Fruit fly (Drosophila melanogaster) whole organism, embryonic: ENCODE data around the gene CG31609.

Experiments
- Abd-B ChIP-seq: fragments of 200-800 bp; sonication (Bioruptor generic); optimal IDR thresholded peaks from 2 replicates; lab custom pipeline; 2018; ENCODE audit warnings: missing biosample characterization, mild to moderate bottlenecking, missing genetic modification characterization, moderate library complexity
- Awh ChIP-seq: fragments of 200-800 bp; sonication (Bioruptor generic); IDR thresholded peaks from 2 replicates; pipeline ENCODE4, ENCODE4 v1.3.6; 2022; ENCODE audit warnings: missing biosample characterization, missing genetic modification characterization
- Bteb2 ChIP-seq: fragments of 200-800 bp; sonication (Bioruptor generic); optimal IDR thresholded peaks from 2 replicates; lab custom pipeline; 2016; ENCODE audit warnings: missing biosample characterization, missing genetic modification characterization
- C15 ChIP-seq: fragments of 200-800 bp; sonication (Bioruptor generic); IDR thresholded peaks from 3 replicates; pipeline ENCODE4 v1.3.6; 2022; ENCODE audit warnings: missing biosample characterization, missing genetic modification characterization
- CG10654 ChIP-seq: fragments of 200-800 bp; sonication (Bioruptor generic); optimal IDR thresholded peaks from 2 replicates; lab custom pipeline; 2016; ENCODE audit warnings: missing biosample characterization, missing genetic modification characterization
- CG12769 ChIP-seq: fragments of 200-800 bp; sonication (Bioruptor generic); optimal IDR thresholded peaks from 2 replicates; lab custom pipeline; 2019; ENCODE audit warnings: missing biosample characterization, mild to moderate bottlenecking, missing genetic modification characterization, moderate library complexity
- CG2129 ChIP-seq: fragments of 200-800 bp; sonication (Bioruptor generic); IDR thresholded peaks from 2 replicates; pipeline ENCODE4 v1.3.6; 2022; ENCODE audit warnings: missing biosample characterization, missing genetic modification characterization; ENCODE audit not compliant: partially characterized antibody
- CG2199 ChIP-seq: fragments of 200-800 bp; sonication (Bioruptor generic); IDR thresholded peaks from 3 replicates; pipeline ENCODE4 v1.3.6; 2022; ENCODE audit warnings: missing biosample characterization, missing genetic modification characterization
- CG2875 ChIP-seq: fragments of 200-800 bp; sonication (Bioruptor generic); optimal IDR thresholded peaks from 2 replicates; lab custom pipeline; 2017; ENCODE audit warnings: missing biosample characterization, mild to moderate bottlenecking, missing genetic modification characterization, missing genetic modification reagents
- CG3065 ChIP-seq: fragments of 200-800 bp; sonication (Bioruptor generic); optimal IDR thresholded peaks from 2 replicates; lab custom pipeline; 2016; ENCODE audit warnings: missing biosample characterization, missing genetic modification characterization
- CG34422 ChIP-seq: fragments of 200-800 bp; sonication (Bioruptor generic); IDR thresholded peaks from 3 replicates; pipeline ENCODE4 v1.3.6; 2022; ENCODE audit warnings: missing biosample characterization, missing genetic modification characterization
- CG4730 ChIP-seq: fragments of 200-800 bp; sonication (Bioruptor generic); IDR thresholded peaks from 2 replicates; pipeline ENCODE4 v1.3.6; 2022; ENCODE audit warnings: missing biosample characterization, missing genetic modification characterization
- CG4820 ChIP-seq: fragments of 200-800 bp; sonication (Bioruptor generic); optimal IDR thresholded peaks from 3 replicates; lab custom pipeline; 2016; ENCODE audit warnings: missing biosample characterization, missing genetic modification characterization
- CG6689 ChIP-seq: fragments of 200-800 bp; sonication (Bioruptor generic); IDR thresholded peaks from 2 replicates; pipeline ENCODE4 v1.3.6; 2022; ENCODE audit warnings: missing biosample characterization, missing genetic modification characterization
- CG7271 ChIP-seq: fragments of 200-800 bp; sonication (Bioruptor generic); optimal IDR thresholded peaks from 2 replicates; lab custom pipeline; 2018; ENCODE audit warnings: missing biosample characterization, mild to moderate bottlenecking, missing genetic modification characterization, moderate library complexity
- CG7928 ChIP-seq: fragments of 200-800 bp; sonication (Bioruptor generic); optimal IDR thresholded peaks from 2 replicates; lab custom pipeline; 2017; ENCODE audit warnings: missing biosample characterization, mild to moderate bottlenecking, missing genetic modification characterization
- CG8359 ChIP-seq: fragments of 200-800 bp; sonication (Bioruptor generic); optimal IDR thresholded peaks from 2 replicates; lab custom pipeline; 2017; ENCODE audit warnings: missing biosample characterization, mild to moderate bottlenecking, missing genetic modification characterization, borderline replicate concordance
- CG9817 ChIP-seq: fragments of 200-800 bp; sonication (Bioruptor generic); optimal IDR thresholded peaks from 2 replicates; lab custom pipeline; 2018; ENCODE audit warnings: missing biosample characterization, mild to moderate bottlenecking, missing genetic modification characterization, moderate library complexity
- CrebB ChIP-seq: fragments of 200-800 bp; sonication (Bioruptor generic); optimal IDR thresholded peaks from 3 replicates; lab custom pipeline; 2018; ENCODE audit warnings: missing biosample characterization, mild to moderate bottlenecking, missing genetic modification characterization
- Dek ChIP-seq: fragments of 200-800 bp; sonication (Bioruptor generic); optimal IDR thresholded peaks from 3 replicates; lab custom pipeline; 2019; ENCODE audit warnings: missing biosample characterization, mild to moderate bottlenecking, missing genetic modification characterization, moderate library complexity
- E2f1 ChIP-seq: fragments of 200-800 bp; sonication (Bioruptor generic); IDR thresholded peaks from 2 replicates; pipeline ENCODE4 v1.3.6; 2022; ENCODE audit warnings: missing biosample characterization, missing genetic modification characterization
- Fer1 ChIP-seq: fragments of 200-800 bp; sonication (Bioruptor generic); optimal IDR thresholded peaks from 2 replicates; lab custom pipeline; 2017; ENCODE audit warnings: missing biosample characterization, mild to moderate bottlenecking, missing genetic modification characterization
- HHEX ChIP-seq: fragments of 200-800 bp; sonication (Bioruptor generic); optimal IDR thresholded peaks from 3 replicates; lab custom pipeline; 2017; ENCODE audit warnings: missing biosample characterization, mild to moderate bottlenecking, missing genetic modification characterization, missing genetic modification reagents
- Hr3 ChIP-seq: fragments of 200-800 bp; sonication (Bioruptor generic); optimal IDR thresholded peaks from 3 replicates; lab custom pipeline; 2016; ENCODE audit warnings: missing biosample characterization, missing genetic modification characterization
- Hr51 ChIP-seq, 2 experiments: fragments of 200-800 bp; sonication (Bioruptor generic); optimal IDR thresholded peaks; 2 replicates in 1 of 2; 3 replicates in 1 of 2; lab custom pipeline; 2016 to 2018; ENCODE audit warnings: missing biosample characterization in 2 of 2, missing genetic modification characterization in 2 of 2, mild to moderate bottlenecking in 1 of 2, moderate library complexity in 1 of 2
- Lpt ChIP-seq: fragments of >200 bp; optimal IDR thresholded peaks from 2 replicates; lab custom pipeline; 2018; ENCODE audit warnings: missing biosample characterization, missing genetic modification characterization
- Med ChIP-seq: fragments of 200-800 bp; sonication (Bioruptor generic); peaks from one replicate; lab custom pipeline; 2016; ENCODE audit warnings: missing biosample characterization, missing genetic modification characterization, mild to moderate bottlenecking, inconsistent platforms, moderate library complexity
- NfI ChIP-seq: fragments of 200-800 bp; sonication (Bioruptor generic); optimal IDR thresholded peaks from 3 replicates; lab custom pipeline; 2018; ENCODE audit warnings: missing biosample characterization, mild to moderate bottlenecking, missing genetic modification characterization, moderate library complexity
- Oli ChIP-seq: fragments of 200-800 bp; sonication (Bioruptor generic); optimal IDR thresholded peaks from 2 replicates; lab custom pipeline; 2018; ENCODE audit warnings: missing biosample characterization, mild to moderate bottlenecking, missing genetic modification characterization, moderate library complexity
- ab ChIP-seq: fragments of 200-800 bp; sonication (Bioruptor generic); optimal IDR thresholded peaks from 2 replicates; lab custom pipeline; 2016; ENCODE audit warnings: missing biosample characterization, missing genetic modification characterization
- abd-A ChIP-seq: fragments of 200-800 bp; sonication (Bioruptor generic); optimal IDR thresholded peaks from 3 replicates; lab custom pipeline; 2019; ENCODE audit warnings: missing biosample characterization, mild to moderate bottlenecking, missing genetic modification characterization, moderate library complexity
- crol ChIP-seq: fragments of 200-800 bp; sonication (Bioruptor generic); IDR thresholded peaks from 2 replicates; pipeline ENCODE4 v1.3.6; 2022; ENCODE audit warnings: missing biosample characterization, missing genetic modification characterization
- da ChIP-seq: fragments of 200-800 bp; sonication (Bioruptor generic); optimal IDR thresholded peaks from 2 replicates; lab custom pipeline; 2016; ENCODE audit warnings: missing biosample characterization, missing genetic modification characterization
- emc ChIP-seq: fragments of 200-800 bp; sonication (Bioruptor generic); optimal IDR thresholded peaks from 2 replicates; lab custom pipeline; 2016; ENCODE audit warnings: missing biosample characterization, missing genetic modification characterization
- esg ChIP-seq: fragments of 200-800 bp; sonication (Bioruptor generic); conservative IDR thresholded peaks from 2 replicates; pipeline ENCODE4 v1.3.6; 2022; ENCODE audit warnings: missing biosample characterization, missing genetic modification characterization
- eyg ChIP-seq: fragments of 200-800 bp; sonication (Bioruptor generic); optimal IDR thresholded peaks from 3 replicates; lab custom pipeline; 2016; ENCODE audit warnings: missing biosample characterization, missing genetic modification characterization
- gcm2 ChIP-seq: fragments of 200-800 bp; sonication (Bioruptor generic); optimal IDR thresholded peaks from 2 replicates; lab custom pipeline; 2016; ENCODE audit warnings: missing biosample characterization, missing genetic modification characterization
- grn ChIP-seq: fragments of 200-800 bp; sonication (Bioruptor generic); optimal IDR thresholded peaks from 3 replicates; lab custom pipeline; 2017; ENCODE audit warnings: missing biosample characterization, missing genetic modification characterization
- klu ChIP-seq: fragments of 200-800 bp; sonication (Bioruptor generic); IDR thresholded peaks from 2 replicates; pipeline ENCODE4 v1.3.6; 2022; ENCODE audit warnings: missing biosample characterization, missing genetic modification characterization
- mirr ChIP-seq: fragments of 200-800 bp; sonication (Bioruptor generic); optimal IDR thresholded peaks from 3 replicates; lab custom pipeline; 2018; ENCODE audit warnings: missing biosample characterization, mild to moderate bottlenecking, missing genetic modification characterization
- prd ChIP-seq, 3 experiments: fragments of >200 bp in 2 of 3; fragments of 200-800 bp in 1 of 3; sonication (Bioruptor generic) in 1 of 3; optimal IDR thresholded peaks in 2 of 3; IDR thresholded peaks in 1 of 3; 2 replicates in 2 of 3; 3 replicates in 1 of 3; pipeline versions ENCODE4 v1.3.6 to Lab custom; 2017 to 2022; ENCODE audit warnings: missing biosample characterization in 1 of 3, missing genetic modification characterization in 1 of 3
- psq ChIP-seq: fragments of 200-800 bp; sonication (Bioruptor generic); optimal IDR thresholded peaks from 2 replicates; lab custom pipeline; 2017; ENCODE audit warnings: missing biosample characterization, missing genetic modification characterization
- rib ChIP-seq: fragments of 200-800 bp; sonication (Bioruptor generic); IDR thresholded peaks from 2 replicates; pipeline ENCODE4 v1.3.6; 2022; ENCODE audit warnings: missing biosample characterization, missing genetic modification characterization
- sd ChIP-seq: fragments of 200-800 bp; sonication (Bioruptor generic); optimal IDR thresholded peaks from 3 replicates; lab custom pipeline; 2018; ENCODE audit warnings: missing biosample characterization, mild to moderate bottlenecking, missing genetic modification characterization, moderate library complexity
- sqz ChIP-seq: fragments of 200-800 bp; sonication (Bioruptor generic); optimal IDR thresholded peaks from 3 replicates; lab custom pipeline; 2018; ENCODE audit warnings: missing biosample characterization, mild to moderate bottlenecking, missing genetic modification characterization
- sr ChIP-seq: fragments of 200-800 bp; sonication (Bioruptor generic); IDR thresholded peaks from 3 replicates; pipeline ENCODE4 v1.3.6; 2022; ENCODE audit warnings: missing biosample characterization, missing genetic modification characterization
- yki ChIP-seq: fragments of >200 bp; optimal IDR thresholded peaks from 3 replicates; lab custom pipeline; 2018

Gene CG31609

DNA sequence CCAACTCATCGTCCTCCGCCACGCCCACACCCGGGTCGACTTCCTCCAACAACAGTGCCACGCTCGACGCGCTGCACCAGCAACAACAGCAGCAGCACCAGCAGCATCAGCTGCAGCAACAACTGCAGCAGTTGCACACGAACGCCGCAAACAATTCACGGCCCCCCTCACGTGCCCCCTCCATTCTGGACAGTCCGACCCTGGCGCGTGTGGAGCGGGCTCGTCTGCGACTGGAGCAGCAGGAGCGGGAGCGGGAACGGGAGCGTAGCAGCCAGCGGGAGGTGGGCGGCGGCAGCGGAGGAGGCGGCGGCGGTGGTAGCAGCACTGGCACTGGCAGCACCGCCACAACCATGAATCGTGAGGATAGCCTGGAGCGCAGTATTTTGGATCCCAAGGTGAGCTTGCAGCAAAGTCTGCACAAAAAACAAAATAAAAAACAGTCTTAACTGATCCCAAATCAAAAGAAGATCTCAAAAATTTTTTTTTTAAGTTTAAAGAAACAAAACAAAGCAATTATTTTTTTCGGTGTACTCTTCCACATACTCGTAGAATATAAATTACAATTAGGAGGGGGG, 29.8 kb downstream of the CG31609 start (continued):
- TF ChIP-seq Med (peak; percentile 69), esg (GFP tag; lab: Robert Waterston, UW) (0 out of 2 replicates have a peak, but pooled peaks have one; percentile 14), NfI (GFP tag; lab: Kevin White, UChicago) (no peak), prd (optimal IDR thresholded peaks at IDR 0.05; lab: Kevin White, UChicago) (no peak), prd (GFP tag; IDR thresholded peaks at IDR 0.05; lab: Robert Waterston, UW) (0 out of 3 replicates have a peak, but pooled peaks have one; percentile 5), Bteb2 (GFP tag; lab: Kevin White, UChicago) (no peak), CG2875 (GFP tag; lab: Kevin White, UChicago) (no peak)

DNA sequence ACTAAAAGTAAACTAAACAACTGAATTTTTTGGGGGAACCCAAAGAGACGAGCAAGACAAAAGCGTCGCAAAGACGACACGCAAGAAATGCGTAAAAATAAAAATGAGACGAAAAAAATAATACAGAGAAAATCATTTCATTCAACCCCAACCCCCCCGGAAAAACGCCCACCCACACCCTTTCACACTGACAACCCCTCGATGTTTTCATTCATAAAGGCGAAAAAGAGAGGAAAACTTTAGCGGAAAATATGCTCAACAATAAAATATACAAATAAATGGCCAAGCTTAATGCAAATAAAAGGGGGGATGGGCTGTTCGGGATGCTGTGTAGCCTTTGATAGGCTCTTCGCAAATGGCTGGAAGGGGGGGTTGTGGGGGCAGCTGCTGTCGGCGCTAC, 33.6 kb downstream of the CG31609 start:
- no peak for TF ChIP-seq CG8359 (GFP tag; lab: Kevin White, UChicago)
- TF ChIP-seq sd (tag; lab: Kevin White, UChicago), result peak; percentile 15
- TF ChIP-seq crol (GFP tag; lab: Robert Waterston, UW), result peak; percentile 66; the same call in 1 of the 2 replicates
- TF ChIP-seq rib (GFP tag; lab: Robert Waterston, UW), result no peak
- no peak for TF ChIP-seq mirr (GFP tag; lab: Kevin White, UChicago)
- 0 out of 3 replicates have a peak, but pooled peaks have one; percentile 11 for TF ChIP-seq CG2199 (GFP tag; lab: Robert Waterston, UW)
- TF ChIP-seq CG12769, result peak; percentile 22
- peak; percentile 26 for TF ChIP-seq sqz (GFP tag; lab: Kevin White, UChicago)
- TF ChIP-seq sr, result peak; percentile 84
- peak; percentile 92 for TF ChIP-seq abd-A

DNA sequence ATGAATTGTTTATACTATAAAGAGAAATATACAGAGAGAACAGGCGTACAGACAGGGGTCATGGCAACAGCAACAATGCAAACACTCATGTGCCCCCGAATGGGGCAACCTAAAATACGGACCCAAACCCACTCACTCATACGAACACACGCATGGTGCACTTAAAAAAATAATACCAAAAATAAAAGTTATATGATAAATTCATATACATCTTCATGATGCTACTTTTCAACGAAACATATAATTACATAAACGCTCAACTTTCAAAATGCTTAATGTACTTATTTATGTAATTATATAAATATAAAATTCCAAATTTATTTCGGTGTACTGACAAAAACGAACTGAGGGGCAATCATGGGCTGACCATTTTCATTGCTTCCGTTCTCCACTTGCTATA, 35.8 kb downstream of the CG31609 start:
- TF ChIP-seq Hr3 (GFP tag; lab: Kevin White, UChicago) (peak; percentile 70), CG9817 (peak; percentile 60), grn (GFP tag; lab: Kevin White, UChicago) (no peak), emc (GFP tag; lab: Kevin White, UChicago) (no peak), yki (no peak), da (GFP tag; lab: Kevin White, UChicago) (no peak), Awh (GFP tag; lab: Robert Waterston, UW) (0 out of 2 replicates have a peak, but pooled peaks have one; percentile 56), CG7928 (GFP tag; lab: Kevin White, UChicago) (no peak), C15 (no peak), CG6689 (peak; percentile 76), CG10654 (GFP tag; lab: Kevin White, UChicago) (peak; percentile 49), Lpt (no peak), mirr (GFP tag; lab: Kevin White, UChicago) (no peak), ab (GFP tag; lab: Kevin White, UChicago) (no peak), Dek (tag; lab: Kevin White, UChicago) (peak; percentile 46), psq (GFP tag; lab: Kevin White, UChicago) (peak; percentile 44), HHEX (GFP tag; lab: Kevin White, UChicago) (peak; percentile 34), Abd-B (GFP tag; lab: Kevin White, UChicago) (peak; percentile 59), CG34422 (GFP tag; lab: Robert Waterston, UW) (no peak), gcm2 (GFP tag; lab: Kevin White, UChicago) (no peak), CG7271 (tag; lab: Kevin White, UChicago) (peak; percentile 31), CrebB (peak; percentile 35), NfI (GFP tag; lab: Kevin White, UChicago) (peak; percentile 29), Fer1 (GFP tag; lab: Kevin White, UChicago) (peak; percentile 68), eyg (GFP tag; lab: Kevin White, UChicago) (no peak), Oli (tag; lab: Kevin White, UChicago) (peak; percentile 78), sr (no peak), CG4820 (peak; percentile 67), CG3065 (GFP tag; lab: Kevin White, UChicago) (no peak), Hr51 (GFP tag; optimal IDR thresholded peaks at IDR 0.05; lab: Kevin White, UChicago) (peak in 1 of 2 experiments; percentile 84), E2f1 (GFP tag; lab: Robert Waterston, UW) (peak; percentile 51), CG4730 (GFP tag; lab: Robert Waterston, UW) (peak; percentile 57), klu (GFP tag; lab: Robert Waterston, UW) (peak; percentile 24; the same call in 1 of the 2 replicates), CG2129 (no peak)
